Fruit fly (Drosophila melanogaster) whole organism, pupa: Measurements from ENCODE around the gene CG11977.

Experiments
- CG10348 ChIP-seq: fragments of 200-800 bp; sonication (Bioruptor generic); IDR thresholded peaks from 2 replicates; pipeline ENCODE4 v1.3.6; 2022; ENCODE audit warnings: missing biosample characterization, missing genetic modification characterization
- CG14655 ChIP-seq: fragments of 200-800 bp; sonication (Bioruptor generic); optimal IDR thresholded peaks from 3 replicates; lab custom pipeline; 2017; ENCODE audit warnings: mild to moderate bottlenecking, missing biosample characterization, missing genetic modification reagents, missing genetic modification characterization
- CG4496 ChIP-seq: fragments of 200-800 bp; sonication (Bioruptor generic); IDR thresholded peaks from 3 replicates; pipeline ENCODE4 v1.3.6; 2022; ENCODE audit warnings: missing biosample characterization, missing genetic modification characterization
- CG8301 ChIP-seq: fragments of 200-800 bp; sonication (Bioruptor generic); optimal IDR thresholded peaks from 2 replicates; lab custom pipeline; 2018; ENCODE audit warnings: missing biosample characterization, mild to moderate bottlenecking, missing genetic modification characterization
- EcR ChIP-seq: fragments of 200-800 bp; sonication (Bioruptor generic); optimal IDR thresholded peaks from 3 replicates; lab custom pipeline; 2019; ENCODE audit warnings: missing biosample characterization, missing genetic modification characterization, mild to moderate bottlenecking, moderate library complexity, missing genetic modification reagents
- Ets98B ChIP-seq: fragments of 200-800 bp; sonication (Bioruptor generic); IDR thresholded peaks from 2 replicates; pipeline ENCODE4 v1.3.6; 2022; ENCODE audit warnings: missing biosample characterization, missing genetic modification characterization
- Pif1B ChIP-seq: fragments of 200-800 bp; sonication (Bioruptor generic); optimal IDR thresholded peaks from 3 replicates; lab custom pipeline; 2016; ENCODE audit warnings: missing biosample characterization, missing genetic modification characterization
- Snoo ChIP-seq: fragments of 200-800 bp; sonication (Bioruptor generic); optimal IDR thresholded peaks from 3 replicates; lab custom pipeline; 2017; ENCODE audit warnings: missing biosample characterization, mild to moderate bottlenecking, missing genetic modification characterization, inconsistent platforms
- fd96Ca ChIP-seq: fragments of 200-800 bp; sonication (Bioruptor generic); IDR thresholded peaks from 3 replicates; pipeline ENCODE4 v1.3.6; 2022; ENCODE audit warnings: missing biosample characterization, missing genetic modification characterization

DNA sequence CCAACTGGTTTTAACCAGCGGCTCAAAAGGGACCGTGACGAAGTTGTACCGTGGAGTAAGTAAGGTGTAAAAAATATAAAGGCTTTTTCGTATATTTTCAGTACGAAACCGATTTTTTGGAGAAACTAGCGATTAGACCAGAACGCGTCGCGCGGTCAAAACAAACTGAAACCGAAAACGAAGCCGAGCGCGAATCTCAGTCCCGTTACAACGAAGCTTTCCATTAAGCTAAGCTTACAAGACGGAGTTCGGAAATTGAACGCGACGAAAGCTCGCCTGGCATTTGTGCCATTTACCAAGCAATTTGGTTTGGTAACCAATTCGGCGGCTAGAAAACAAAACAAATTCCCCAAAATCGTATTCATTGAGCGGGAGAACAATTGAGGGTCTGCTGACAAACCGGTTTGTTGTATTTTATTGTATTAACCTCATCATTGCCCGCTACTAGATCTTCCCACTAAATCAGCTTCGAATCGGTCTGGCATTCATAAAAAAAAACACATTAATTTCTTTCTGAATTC is 4.3 kb downstream of the CG11977 start:
- TF ChIP-seq CG8301 (tag; lab: Kevin White, UChicago), result no peak
- no peak for TF ChIP-seq CG14655 (GFP tag; lab: Kevin White, UChicago)
- no peak for TF ChIP-seq Snoo (tag; lab: Kevin White, UChicago)
- no peak for TF ChIP-seq Ets98B (GFP tag; lab: Robert Waterston, UW)
- no peak for TF ChIP-seq fd96Ca (GFP tag; lab: Robert Waterston, UW)
- 0 out of 3 replicates have a peak, but pooled peaks have one; percentile 6 for TF ChIP-seq CG4496 (GFP tag; lab: Robert Waterston, UW)
- no peak for TF ChIP-seq CG10348 (GFP tag; lab: Robert Waterston, UW)
- TF ChIP-seq EcR, result no peak
- TF ChIP-seq Pif1B, result no peak
